Worm (Caenorhabditis elegans) whole organism, mixed stage, embryonic: Measurements from ENCODE around the gene C23H5.15.
"Not testable (repeated sequence)": the region's sequence is repeated elsewhere in the genome, so short reads cannot be mapped to it uniquely, and the experiment has no call there.

ENCODE experiments used
- ceh-83 ChIP-seq: fragments of 200-800 bp; sonication (Bioruptor generic); optimal IDR thresholded peaks from 2 replicates; lab custom pipeline; 2018; ENCODE audit warnings: mild to moderate bottlenecking, missing genetic modification characterization, missing compliant biosample characterization
- lin-13 ChIP-seq: fragments of 150-350 bp; optimal IDR thresholded peaks from 2 replicates; lab custom pipeline; 2014; ENCODE audit warnings: missing biosample characterization, missing genetic modification characterization
- pha-4 ChIP-seq: fragments of 150-350 bp; optimal IDR thresholded peaks from 2 replicates; lab custom pipeline; 2018; ENCODE audit warnings: missing biosample characterization, missing genetic modification reagents, missing genetic modification characterization

Gene C23H5.15

ce11 chrIV:2051195-2051594 is 51.5 kb downstream of the C23H5.15 start, which contains the start of gene R05C11.4:
Gene R05C11.4 (plus strand): TSS chrIV:2051495.
- TF ChIP-seq ceh-83 (GFP tag; lab: Kevin White, UChicago); pha-4 (tag; lab: Kevin White, UChicago); lin-13: not testable (repeated sequence)
